Worm (Caenorhabditis elegans) whole organism, L3 larva: ENCODE results near the gene slc-46A.

Experiments
- aly-2 ChIP-seq: fragments of 150-350 bp; optimal IDR thresholded peaks from 2 replicates; lab custom pipeline; 2014; ENCODE audit warnings: missing biosample characterization, missing genetic modification characterization
- egl-27 ChIP-seq: sonication (generic microtip); optimal IDR thresholded peaks from 4 replicates; lab custom pipeline; 2017; ENCODE audit warnings: missing biosample characterization, missing genetic modification reagents, missing genetic modification characterization
- elt-2 ChIP-seq: sonication (generic microtip); optimal IDR thresholded peaks from 2 replicates; lab custom pipeline; 2016; ENCODE audit warnings: missing genetic modification reagents, mild to moderate bottlenecking, missing genetic modification characterization, missing compliant biosample characterization
- elt-3 ChIP-seq, 3 experiments: fragments of 150-350 bp in 1 of 3; sonication (generic microtip) in 2 of 3; optimal IDR thresholded peaks; 2 replicates in 2 of 3; 4 replicates in 1 of 3; lab custom pipeline; 2014 to 2017; ENCODE audit warnings: missing biosample characterization in 3 of 3, missing genetic modification characterization in 3 of 3
- fkh-10 ChIP-seq: sonication (generic microtip); optimal IDR thresholded peaks from 2 replicates; lab custom pipeline; 2017; ENCODE audit warnings: missing biosample characterization, missing genetic modification reagents, missing genetic modification characterization
- fos-1 ChIP-seq: fragments of 150-350 bp; optimal IDR thresholded peaks from 2 replicates; lab custom pipeline; 2014; ENCODE audit warnings: missing biosample characterization, missing genetic modification characterization
- nhr-12 ChIP-seq: fragments of 150-350 bp; optimal IDR thresholded peaks from 2 replicates; lab custom pipeline; 2014; ENCODE audit warnings: missing biosample characterization, missing genetic modification characterization
- nhr-25 ChIP-seq: sonication (generic microtip); optimal IDR thresholded peaks from 2 replicates; lab custom pipeline; 2017; ENCODE audit warnings: missing biosample characterization, missing genetic modification characterization
- unc-39 ChIP-seq: sonication (generic microtip); optimal IDR thresholded peaks from 4 replicates; lab custom pipeline; 2017; ENCODE audit warnings: missing biosample characterization, missing genetic modification characterization
- unc-62 ChIP-seq: fragments of 150-350 bp; sonication (generic microtip); optimal IDR thresholded peaks from 4 replicates; lab custom pipeline; 2014; ENCODE audit warnings: missing biosample characterization, missing genetic modification reagents, missing genetic modification characterization
- ztf-11 ChIP-seq: fragments of 150-350 bp; optimal IDR thresholded peaks from 2 replicates; lab custom pipeline; 2014; ENCODE audit warnings: missing biosample characterization, missing genetic modification characterization
- ztf-4 ChIP-seq: fragments of 150-350 bp; optimal IDR thresholded peaks from 2 replicates; lab custom pipeline; 2014; ENCODE audit warnings: missing biosample characterization, missing genetic modification characterization

- no peak for TF ChIP-seq nhr-25 (tag; lab: Kevin White, UChicago)
- no peak for TF ChIP-seq unc-62 (GFP tag; lab: Kevin White, UChicago)
- TF ChIP-seq egl-27 = no peak
- TF ChIP-seq nhr-12 (tag; lab: Kevin White, UChicago) = no peak
- no peak for TF ChIP-seq ztf-11 (tag; lab: Kevin White, UChicago)
- TF ChIP-seq aly-2 = no peak
- TF ChIP-seq fos-1 (tag; lab: Kevin White, UChicago) = no peak
- TF ChIP-seq fkh-10 (GFP tag; lab: Kevin White, UChicago) = no peak
- no peak for TF ChIP-seq elt-2 (tag; lab: Kevin White, UChicago)
- TF ChIP-seq elt-3 (tag; optimal IDR thresholded peaks at IDR 0.05; lab: Kevin White, UChicago) = no peak
- no peak for TF ChIP-seq ztf-4 (tag; lab: Kevin White, UChicago)
- no peak for TF ChIP-seq unc-39 (tag; lab: Kevin White, UChicago)
These were observed 45.7 kb upstream of the slc-46A start for ce11 chrIV:5273385-5273784.
